Fruit fly (Drosophila melanogaster): ENCODE data around the gene aay.

Gene aay

dm6 chr3L:9460775-9461491 is 37.9 kb downstream of the aay start, which contains the start of the genes CG3434 and CG44838 (continued):
- peak; percentile 64 for TF ChIP-seq Spps (tag; optimal IDR thresholded peaks at IDR 0.05)
- peak; percentile 9 to 81 for TF ChIP-seq bsh (GFP tag; optimal IDR thresholded peaks at IDR 0.05)
- peak in 1 of 3 experiments; percentile 79 for TF ChIP-seq lola (GFP tag; optimal IDR thresholded peaks at IDR 0.05)
- TF ChIP-seq HLHmδ (GFP tag; optimal IDR thresholded peaks at IDR 0.05): no peak
- peak; percentile 86 for TF ChIP-seq Xrp1 (GFP tag; IDR thresholded peaks at IDR 0.05)
- TF ChIP-seq Max (GFP tag; optimal IDR thresholded peaks at IDR 0.05): peak; percentile 88
- no peak for TF ChIP-seq zf30C (GFP tag; optimal IDR thresholded peaks at IDR 0.05)
- peak; percentile 82 for TF ChIP-seq Mad (GFP tag; optimal IDR thresholded peaks at IDR 0.05)
- TF ChIP-seq fu2 (GFP tag; optimal IDR thresholded peaks at IDR 0.05): peak; percentile 39
- TF ChIP-seq CG16813 (GFP tag; IDR thresholded peaks at IDR 0.05; ENCODE audit: partially characterized antibody): 0 out of 3 replicates have a peak, but pooled peaks have one; percentile 27
- peak; percentile 80 for TF ChIP-seq Ptx1 (GFP tag; IDR thresholded peaks at IDR 0.05)
- TF ChIP-seq dmrt99B (tag; optimal IDR thresholded peaks at IDR 0.05): peak; percentile 74
- peak; percentile 69 for TF ChIP-seq Fer2 (tag; optimal IDR thresholded peaks at IDR 0.05)
- peak; percentile 64 for TF ChIP-seq CG8765 (GFP tag; IDR thresholded peaks at IDR 0.05)
- peak; percentile 25 for TF ChIP-seq btn (GFP tag; optimal IDR thresholded peaks at IDR 0.05)
- TF ChIP-seq CG6813 (GFP tag; optimal IDR thresholded peaks at IDR 0.05): peak; percentile 7
- peak; percentile 90 for TF ChIP-seq CG12391 (tag; optimal IDR thresholded peaks at IDR 0.05)
- peak; percentile 68 for TF ChIP-seq CG10209 (GFP tag; optimal IDR thresholded peaks at IDR 0.05)
- TF ChIP-seq ab (GFP tag; optimal IDR thresholded peaks at IDR 0.05): peak; percentile 77
- peak; percentile 55 for TF ChIP-seq Gug (GFP tag; IDR thresholded peaks at IDR 0.05)
- peak; percentile 13 for TF ChIP-seq ftz-f1 (GFP tag; optimal IDR thresholded peaks at IDR 0.05)
- TF ChIP-seq CG30020 (tag; optimal IDR thresholded peaks at IDR 0.05): peak; percentile 75
- TF ChIP-seq HLH4C (GFP tag; IDR thresholded peaks at IDR 0.05; ENCODE audit: partially characterized antibody): peak; percentile 44; the same call in 1 of the 3 replicates
- TF ChIP-seq cg (GFP tag; optimal IDR thresholded peaks at IDR 0.05): peak; percentile 60
- TF ChIP-seq Med (GFP tag): peak; percentile 92
- TF ChIP-seq CG6272 (GFP tag; IDR thresholded peaks at IDR 0.05): peak; percentile 76; the same call in 1 of the 2 replicates
- peak; percentile 72 for TF ChIP-seq Nf-YB (GFP tag; optimal IDR thresholded peaks at IDR 0.05)
- peak; percentile 71 for TF ChIP-seq Sox100B (GFP tag; optimal IDR thresholded peaks at IDR 0.05)
- peak; percentile 35 for TF ChIP-seq maf-S (GFP tag; optimal IDR thresholded peaks at IDR 0.05)
- TF ChIP-seq dpn (GFP tag; optimal IDR thresholded peaks at IDR 0.05): peak; percentile 74 to 84
- TF ChIP-seq fd64A (GFP tag; optimal IDR thresholded peaks at IDR 0.05): peak; percentile 15
- TF ChIP-seq Fer3 (tag; optimal IDR thresholded peaks at IDR 0.05): peak; percentile 71
- peak; percentile 39 for TF ChIP-seq crc (GFP tag; optimal IDR thresholded peaks at IDR 0.05)
- peak; percentile 19 for TF ChIP-seq CG15479 (GFP tag; optimal IDR thresholded peaks at IDR 0.05)
- TF ChIP-seq sug (tag; optimal IDR thresholded peaks at IDR 0.05): peak; percentile 86
- peak; percentile 44; the same call in 1 of the 3 replicates for TF ChIP-seq CG7357 (GFP tag; IDR thresholded peaks at IDR 0.05)
- TF ChIP-seq CG6765 (GFP tag; optimal IDR thresholded peaks at IDR 0.05): peak; percentile 76
- TF ChIP-seq disco-r (GFP tag; optimal IDR thresholded peaks at IDR 0.05): no peak
- TF ChIP-seq kah (GFP tag; optimal IDR thresholded peaks at IDR 0.05): no peak
- TF ChIP-seq CG17186 (GFP tag; optimal IDR thresholded peaks at IDR 0.05): peak; percentile 58
- peak; percentile 66 for TF ChIP-seq Dref (GFP tag; IDR thresholded peaks at IDR 0.05)
- no peak for TF ChIP-seq CG17612 (GFP tag; IDR thresholded peaks at IDR 0.05)
- peak; percentile 67; the same call in 2 of the 3 replicates for TF ChIP-seq CG11695 (GFP tag; IDR thresholded peaks at IDR 0.05)
- TF ChIP-seq sima (GFP tag; optimal IDR thresholded peaks at IDR 0.05): peak; percentile 29
- peak; percentile 85 for TF ChIP-seq Nf-YC (tag; optimal IDR thresholded peaks at IDR 0.05)
- peak; percentile 87 for TF ChIP-seq CG31441 (GFP tag; IDR thresholded peaks at IDR 0.05)
- TF ChIP-seq Trl (optimal IDR thresholded peaks at IDR 0.05): no peak
- TF ChIP-seq Trl (GFP tag; optimal IDR thresholded peaks at IDR 0.05): peak; percentile 53
- TF ChIP-seq CG17385 (GFP tag; optimal IDR thresholded peaks at IDR 0.05): peak; percentile 73

Measured in whole organism, embryonic.